Worm (Caenorhabditis elegans): ENCODE measurements around the gene dpy-19.

The dpy-19 gene

DNA sequence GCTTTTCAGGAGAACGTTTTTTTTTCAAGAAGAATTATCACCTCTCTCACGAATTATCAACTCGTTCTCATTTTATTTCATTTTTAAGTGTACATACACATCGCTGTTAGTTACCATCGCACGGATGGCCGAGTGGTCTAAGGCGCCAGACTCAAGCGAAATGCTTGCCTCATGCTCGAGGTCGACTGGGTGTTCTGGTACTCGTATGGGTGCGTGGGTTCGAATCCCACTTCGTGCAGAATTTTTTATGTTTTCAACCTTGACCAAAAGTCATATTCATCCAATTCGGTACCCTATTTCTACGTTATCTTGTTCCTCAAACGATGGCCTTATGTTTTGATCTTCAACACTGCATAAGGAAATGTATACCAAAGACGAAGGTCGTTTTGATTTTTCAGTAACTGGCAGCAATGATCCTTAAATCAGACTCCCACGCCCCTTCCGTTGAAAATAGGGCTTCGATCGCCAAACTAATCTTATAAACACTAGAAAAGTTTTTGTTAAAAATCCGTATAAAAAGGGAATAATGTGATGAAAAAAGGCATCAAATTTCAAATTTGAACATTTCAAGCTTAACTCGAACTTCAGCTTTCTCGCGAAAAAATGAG lies 28.0 kb downstream of the dpy-19 start, which contains the start of gene fip-1 (continued):
- TF ChIP-seq lin-38 (GFP tag; IDR thresholded peaks at IDR 0.05) = peak; percentile 73
- TF ChIP-seq aha-1 (tag) = peak; percentile 92
- TF ChIP-seq fkh-10 (GFP tag; optimal IDR thresholded peaks at IDR 0.05) = no peak
- TF ChIP-seq zfp-3 (GFP tag; conservative IDR thresholded peaks at IDR 0.05) = 0 out of 2 replicates have a peak, but pooled peaks have one; percentile 40
- TF ChIP-seq mep-1 (tag; optimal IDR thresholded peaks at IDR 0.05) = peak; percentile 21
- peak; percentile 40 to 69; a peak in 1 of 4 replicates for TF ChIP-seq madf-5 (GFP tag; IDR thresholded peaks at IDR 0.05)
- TF ChIP-seq unc-62 (GFP tag; optimal IDR thresholded peaks at IDR 0.05 in 1 of 2) = no peak
- TF ChIP-seq unc-62 (tag; optimal IDR thresholded peaks at IDR 0.05) = no peak
- peak; percentile 70; the same call in 1 of the 2 replicates for TF ChIP-seq tra-1 (GFP tag; IDR thresholded peaks at IDR 0.05)
- peak; percentile 5 for TF ChIP-seq lir-3 (tag; optimal IDR thresholded peaks at IDR 0.05)
- TF ChIP-seq zip-11 (GFP tag; IDR thresholded peaks at IDR 0.05) = no peak
- TF ChIP-seq ceh-62 (tag; optimal IDR thresholded peaks at IDR 0.05) = no peak
- 0 out of 2 replicates have a peak, but pooled peaks have one; percentile 49 for TF ChIP-seq ceh-44 (GFP tag; IDR thresholded peaks at IDR 0.05)
- TF ChIP-seq pha-4 (GFP tag; IDR thresholded peaks at IDR 0.05) = peak; percentile 80
- TF ChIP-seq pha-4 (tag; optimal IDR thresholded peaks at IDR 0.05) = no peak
- no peak for TF ChIP-seq R02D3.7 (tag; optimal IDR thresholded peaks at IDR 0.05)
- no peak for TF ChIP-seq Y5F2A.4 (GFP tag; optimal IDR thresholded peaks at IDR 0.05)
- no peak for TF ChIP-seq ama-1 (optimal IDR thresholded peaks at IDR 0.05)
- TF ChIP-seq dpl-1 (GFP tag; optimal IDR thresholded peaks at IDR 0.05) = no peak
- no peak for TF ChIP-seq nhr-10 (tag; optimal IDR thresholded peaks at IDR 0.05)
- no peak for TF ChIP-seq daf-8 (GFP tag; IDR thresholded peaks at IDR 0.05)
- no peak for TF ChIP-seq php-3 (GFP tag; IDR thresholded peaks at IDR 0.05)
- peak; percentile 48; the same call in 1 of the 2 replicates for TF ChIP-seq nhr-42 (GFP tag; IDR thresholded peaks at IDR 0.05)
- peak; percentile 59 for TF ChIP-seq snpc-1.2 (GFP tag; IDR thresholded peaks at IDR 0.05)
- peak; percentile 81 for TF ChIP-seq vab-7 (GFP tag; IDR thresholded peaks at IDR 0.05)
- TF ChIP-seq nhr-77 (tag; optimal IDR thresholded peaks at IDR 0.05) = no peak
- TF ChIP-seq hmg-1.1 (GFP tag; IDR thresholded peaks at IDR 0.05) = peak; percentile 41
- peak; percentile 15 for TF ChIP-seq rbr-2 (tag; optimal IDR thresholded peaks at IDR 0.05)

DNA sequence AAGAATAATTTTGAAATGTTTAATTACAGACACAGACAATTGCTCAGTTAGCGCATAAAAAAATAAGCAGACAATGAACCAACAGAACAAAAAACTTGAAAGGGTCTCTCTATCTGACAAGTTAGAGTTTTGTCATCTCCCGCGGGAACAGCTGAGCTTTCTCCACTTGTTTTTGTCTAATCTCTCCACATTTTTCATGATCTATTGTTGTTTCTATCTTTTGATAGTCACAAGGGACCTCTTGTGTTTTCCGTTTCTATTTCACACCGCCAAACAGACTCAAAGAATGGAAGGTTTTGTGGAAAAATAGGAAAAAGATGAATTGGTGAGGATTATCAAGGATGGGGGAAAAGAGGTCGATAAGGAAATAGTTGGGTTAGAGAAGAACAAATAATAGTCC lies 30.5 kb downstream of the dpy-19 start:
- peak in 1 of 2 experiments; percentile 44 for TF ChIP-seq lsy-2 (tag; optimal IDR thresholded peaks at IDR 0.05)
- no peak for TF ChIP-seq ces-1 (GFP tag; optimal IDR thresholded peaks at IDR 0.05)
- TF ChIP-seq nhr-111 (GFP tag; optimal IDR thresholded peaks at IDR 0.05) = no peak
- TF ChIP-seq ctbp-1 (GFP tag; IDR thresholded peaks at IDR 0.05) = no peak
- no peak for TF ChIP-seq mxl-3 (GFP tag; optimal IDR thresholded peaks at IDR 0.05)
- TF ChIP-seq nhr-76 (tag; optimal IDR thresholded peaks at IDR 0.05) = no peak
- TF ChIP-seq lin-39 (tag; optimal IDR thresholded peaks at IDR 0.05) = peak; percentile 11
- TF ChIP-seq F44E2.7 (GFP tag; IDR thresholded peaks at IDR 0.05) = no peak
- peak; percentile 27 for TF ChIP-seq mep-1 (tag; optimal IDR thresholded peaks at IDR 0.05)
- TF ChIP-seq vab-7 (GFP tag; IDR thresholded peaks at IDR 0.05) = no peak
- TF ChIP-seq nhr-237 (tag; optimal IDR thresholded peaks at IDR 0.05) = no peak
- TF ChIP-seq lin-13 (GFP tag; optimal IDR thresholded peaks at IDR 0.05) = no peak
- TF ChIP-seq rbr-2 (tag; optimal IDR thresholded peaks at IDR 0.05) = peak; percentile 5
- TF ChIP-seq hmg-1.1 (GFP tag; IDR thresholded peaks at IDR 0.05) = 0 out of 2 replicates have a peak, but pooled peaks have one; percentile 10
- TF ChIP-seq hlh-30 (tag; optimal IDR thresholded peaks at IDR 0.05; ENCODE audit: insufficient read depth) = peak; percentile 32
- TF ChIP-seq zag-1 (tag; optimal IDR thresholded peaks at IDR 0.05) = no peak
- peak in 1 of 2 experiments; percentile 30 for TF ChIP-seq daf-16 (GFP tag; optimal IDR thresholded peaks at IDR 0.05)
- TF ChIP-seq daf-16 (tag; optimal IDR thresholded peaks at IDR 0.05) = no peak
- no peak for TF ChIP-seq nhr-48 (tag; optimal IDR thresholded peaks at IDR 0.05)
- TF ChIP-seq snpc-4 (tag; optimal IDR thresholded peaks at IDR 0.05) = no peak
- TF ChIP-seq dpl-1 (GFP tag; optimal IDR thresholded peaks at IDR 0.05) = no peak
- TF ChIP-seq ama-1 (optimal IDR thresholded peaks at IDR 0.05) = no peak
- TF ChIP-seq ztf-11 (tag; optimal IDR thresholded peaks at IDR 0.05) = no peak
- peak in 1 of 2 experiments; percentile 94 for TF ChIP-seq unc-62 (GFP tag; optimal IDR thresholded peaks at IDR 0.05 in 1 of 2)
- TF ChIP-seq unc-62 (tag; optimal IDR thresholded peaks at IDR 0.05) = no peak
- TF ChIP-seq R02D3.7 (tag; optimal IDR thresholded peaks at IDR 0.05) = no peak
- no peak for TF ChIP-seq ceh-62 (tag; optimal IDR thresholded peaks at IDR 0.05)
- no peak for TF ChIP-seq tag-97 (GFP tag; IDR thresholded peaks at IDR 0.05)
- TF ChIP-seq dmd-8 (GFP tag; IDR thresholded peaks at IDR 0.05) = no peak
- TF ChIP-seq ceh-20 (GFP tag; IDR thresholded peaks at IDR 0.05) = 0 out of 2 replicates have a peak, but pooled peaks have one; percentile 36
- no peak for TF ChIP-seq ZK337.2 (GFP tag; IDR thresholded peaks at IDR 0.05)
- no peak for TF ChIP-seq pqm-1 (tag; optimal IDR thresholded peaks at IDR 0.05)

All from whole organism, L4 larva.